Worm (Caenorhabditis elegans): ENCODE results near the gene K08B4.7.

Gene K08B4.7

ce11 chrIV:6048462-6048861, 43.8 kb downstream of the K08B4.7 start:
- TF ChIP-seq him-1 (tag; optimal IDR thresholded peaks at IDR 0.05) (no peak), dao-5 (tag; optimal IDR thresholded peaks at IDR 0.05) (no peak), W03F9.2 (tag; optimal IDR thresholded peaks at IDR 0.05) (no peak)

ce11 chrIV:6047164-6047727, 45.0 kb downstream of the K08B4.7 start:
- no peak for TF ChIP-seq him-1 (tag; optimal IDR thresholded peaks at IDR 0.05)
- no peak for TF ChIP-seq W03F9.2 (tag; optimal IDR thresholded peaks at IDR 0.05)
- no peak for TF ChIP-seq dao-5 (tag; optimal IDR thresholded peaks at IDR 0.05)
